Worm (Caenorhabditis elegans) whole organism, L4 larva: ENCODE measurements around the gene T05A8.8.

Experiments used
- jun-1 ChIP-seq: fragments of 150-350 bp; optimal IDR thresholded peaks from 2 replicates; lab custom pipeline; 2014; ENCODE audit warnings: missing biosample characterization, missing genetic modification reagents, missing genetic modification characterization
- lin-1 ChIP-seq: fragments of 200-800 bp; sonication (Bioruptor generic); IDR thresholded peaks from 2 replicates; pipeline ENCODE4 v1.3.6; 2022; ENCODE audit warnings: missing genetic modification reagents, missing genetic modification characterization, missing compliant biosample characterization
- nhr-11 ChIP-seq: fragments of 150-350 bp; optimal IDR thresholded peaks from 2 replicates; lab custom pipeline; 2014; ENCODE audit warnings: missing biosample characterization, missing genetic modification characterization

DNA sequence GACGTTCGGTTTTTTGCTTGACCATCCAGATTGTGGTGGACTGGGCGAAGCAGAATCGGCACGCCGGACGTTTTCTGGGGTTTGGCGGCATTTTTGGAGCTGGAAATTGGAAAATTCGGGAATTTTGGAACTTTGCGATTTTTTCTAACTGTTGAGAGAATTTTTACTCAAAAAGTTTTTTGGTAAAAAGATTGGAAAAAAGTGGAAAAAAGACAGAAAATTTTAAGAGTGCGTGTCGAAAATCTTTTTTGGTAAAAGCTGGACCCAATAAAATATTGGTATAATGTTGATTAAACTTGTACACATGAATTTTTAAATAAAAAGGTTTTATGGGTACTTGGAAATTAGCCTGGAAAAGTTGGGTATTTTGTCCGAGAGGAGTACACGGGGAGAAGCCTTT lies 5.8 kb downstream of the T05A8.8 start, which contains the start of gene T05A8.7:
- no peak for TF ChIP-seq lin-1
- TF ChIP-seq nhr-11 (tag; lab: Kevin White, UChicago), result no peak
- TF ChIP-seq jun-1, result no peak
